Fruit fly (Drosophila melanogaster): ENCODE data around the gene btn.

DNA sequence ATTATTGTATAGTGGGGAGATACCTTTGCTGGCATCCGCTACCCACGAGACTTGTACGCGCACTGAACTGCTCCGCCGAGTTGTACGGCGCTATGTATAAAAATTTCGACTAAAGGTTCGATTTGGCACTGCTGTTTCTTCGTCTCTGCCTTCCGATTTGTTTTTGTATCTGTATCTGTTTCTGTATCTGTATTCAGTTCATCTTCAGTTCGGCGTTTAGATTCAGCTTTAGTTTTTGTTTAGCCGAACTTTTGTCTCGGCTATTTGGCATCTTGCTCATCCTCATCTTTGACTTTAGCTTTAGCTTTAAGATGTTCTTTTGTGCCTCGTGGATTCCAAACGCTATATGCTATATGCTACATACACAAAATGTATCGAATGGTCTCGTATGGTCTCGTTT, 23.9 kb downstream of the btn start, which contains the start of gene sit:
- TF ChIP-seq Crg-1 (GFP tag; optimal IDR thresholded peaks at IDR 0.05) (no peak), CG5204 (GFP tag; optimal IDR thresholded peaks at IDR 0.05) (no peak), toe (GFP tag; optimal IDR thresholded peaks at IDR 0.05) (no peak), cic (GFP tag; optimal IDR thresholded peaks at IDR 0.05) (no peak), ovo (GFP tag; optimal IDR thresholded peaks at IDR 0.05) (no peak), kay (GFP tag; ENCODE audit: borderline replicate concordance) (no peak), CG1620 (GFP tag; optimal IDR thresholded peaks at IDR 0.05) (no peak)
